Worm (Caenorhabditis elegans): Measurements from ENCODE around the gene daf-3.

daf-3 gene

DNA sequence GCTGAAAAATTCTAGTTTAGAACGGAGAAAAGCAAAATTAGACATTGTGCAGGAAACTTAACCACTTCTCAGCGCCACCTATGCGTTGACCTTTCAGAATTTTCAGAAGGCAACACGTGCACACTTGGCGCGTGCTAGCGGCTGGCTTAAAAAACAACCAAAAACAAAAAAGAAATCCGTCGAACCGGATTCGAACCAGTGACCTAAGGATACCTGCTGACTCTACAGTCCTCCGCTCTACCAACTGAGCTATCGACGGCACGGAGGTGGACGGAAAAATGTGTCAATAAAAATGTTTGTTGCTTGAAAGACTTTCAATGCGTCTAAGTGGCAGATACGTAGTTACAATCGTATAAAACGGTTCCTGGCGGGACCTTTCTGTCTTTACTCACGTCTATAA lies 39.9 kb upstream of the daf-3 start:
- TF ChIP-seq nhr-129 (tag; optimal IDR thresholded peaks at IDR 0.05): peak; percentile 26
- TF ChIP-seq zag-1 (tag; optimal IDR thresholded peaks at IDR 0.05): no peak
- no peak for TF ChIP-seq Y55F3AM.14 (GFP tag; optimal IDR thresholded peaks at IDR 0.05)
- no peak for TF ChIP-seq nhr-11 (tag; optimal IDR thresholded peaks at IDR 0.05)
- no peak for TF ChIP-seq R02D3.7 (tag; optimal IDR thresholded peaks at IDR 0.05)

DNA sequence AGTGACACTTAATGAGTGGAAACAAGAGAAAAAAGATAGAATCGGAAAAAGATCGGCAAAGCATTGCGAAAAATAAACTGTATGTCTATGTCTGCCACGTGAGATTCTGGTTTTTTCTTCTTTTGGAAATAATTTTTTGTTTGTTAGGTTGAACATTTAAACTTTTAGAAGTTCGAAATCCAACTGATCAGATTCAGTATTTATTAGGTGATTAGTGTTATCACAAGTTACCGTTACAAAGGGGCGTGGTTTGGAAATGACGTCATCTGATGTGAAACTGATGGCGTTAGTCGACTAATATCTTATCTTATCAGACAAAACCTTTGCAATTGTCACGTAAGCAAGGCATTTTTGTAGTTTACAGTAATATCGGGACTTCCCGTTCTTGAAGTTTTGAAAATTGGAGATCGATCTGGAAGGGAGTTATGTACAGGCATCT lies 39.0 kb upstream of the daf-3 start:
- TF ChIP-seq sma-3 (GFP tag; optimal IDR thresholded peaks at IDR 0.05): peak; percentile 89
- no peak for TF ChIP-seq snpc-4 (tag; optimal IDR thresholded peaks at IDR 0.05)
- no peak for TF ChIP-seq ztf-11 (tag; optimal IDR thresholded peaks at IDR 0.05)
- TF ChIP-seq ztf-1 (GFP tag; conservative IDR thresholded peaks at IDR 0.05): no peak
- no peak for TF ChIP-seq nhr-77 (tag; optimal IDR thresholded peaks at IDR 0.05)
- TF ChIP-seq crh-2 (tag; optimal IDR thresholded peaks at IDR 0.05): peak; percentile 60
- no peak for TF ChIP-seq nhr-10 (tag; optimal IDR thresholded peaks at IDR 0.05)
- TF ChIP-seq egl-27 (tag; optimal IDR thresholded peaks at IDR 0.05): peak; percentile 28
- peak; percentile 50 for TF ChIP-seq F13H6.1 (tag; optimal IDR thresholded peaks at IDR 0.05)
- no peak for TF ChIP-seq R02D3.7 (tag; optimal IDR thresholded peaks at IDR 0.05)
- TF ChIP-seq lsy-2 (tag; optimal IDR thresholded peaks at IDR 0.05): peak in 1 of 2 experiments; percentile 25
- no peak for TF ChIP-seq gmeb-1 (tag; optimal IDR thresholded peaks at IDR 0.05)
- no peak for TF ChIP-seq ceh-16 (tag; optimal IDR thresholded peaks at IDR 0.05)
- TF ChIP-seq sma-9 (GFP tag; optimal IDR thresholded peaks at IDR 0.05): peak; percentile 97
- TF ChIP-seq sma-9 (tag; optimal IDR thresholded peaks at IDR 0.05): no peak
- TF ChIP-seq elt-1 (tag; optimal IDR thresholded peaks at IDR 0.05): no peak
- TF ChIP-seq mdl-1 (tag; optimal IDR thresholded peaks at IDR 0.05): peak; percentile 53 to 77
- no peak for TF ChIP-seq alr-1 (tag; optimal IDR thresholded peaks at IDR 0.05)
- TF ChIP-seq lin-13 (GFP tag; optimal IDR thresholded peaks at IDR 0.05): no peak
- TF ChIP-seq nhr-11 (tag; optimal IDR thresholded peaks at IDR 0.05): no peak
- TF ChIP-seq nhr-25 (tag; optimal IDR thresholded peaks at IDR 0.05): peak; percentile 94
- TF ChIP-seq unc-39 (tag; optimal IDR thresholded peaks at IDR 0.05): no peak
- TF ChIP-seq fos-1 (tag; optimal IDR thresholded peaks at IDR 0.05): peak; percentile 31
- no peak for TF ChIP-seq dmd-4 (tag; optimal IDR thresholded peaks at IDR 0.05)
- TF ChIP-seq peb-1 (tag; optimal IDR thresholded peaks at IDR 0.05): no peak
- TF ChIP-seq lin-39 (tag; optimal IDR thresholded peaks at IDR 0.05): no peak
- no peak for TF ChIP-seq unc-55 (GFP tag; optimal IDR thresholded peaks at IDR 0.05)
- TF ChIP-seq mab-5 (tag; optimal IDR thresholded peaks at IDR 0.05): no peak
- no peak for TF ChIP-seq ceh-82 (tag; optimal IDR thresholded peaks at IDR 0.05)
- peak; percentile 2 for TF ChIP-seq ztf-4 (tag; optimal IDR thresholded peaks at IDR 0.05)
- peak; percentile 72 for TF ChIP-seq blmp-1 (tag; optimal IDR thresholded peaks at IDR 0.05; ENCODE audit: insufficient read depth)
- no peak for TF ChIP-seq ZK546.5 (tag; optimal IDR thresholded peaks at IDR 0.05)
- no peak for TF ChIP-seq zag-1 (tag; optimal IDR thresholded peaks at IDR 0.05)
- TF ChIP-seq nhr-6 (tag; optimal IDR thresholded peaks at IDR 0.05): peak; percentile 59
- no peak for TF ChIP-seq C34F6.9 (tag; optimal IDR thresholded peaks at IDR 0.05)
- no peak for TF ChIP-seq sem-4 (tag; optimal IDR thresholded peaks at IDR 0.05)
- TF ChIP-seq nhr-12 (tag; optimal IDR thresholded peaks at IDR 0.05): no peak
- TF ChIP-seq elt-3 (tag; optimal IDR thresholded peaks at IDR 0.05): no peak
- no peak for TF ChIP-seq Y55F3AM.14 (GFP tag; optimal IDR thresholded peaks at IDR 0.05)
- TF ChIP-seq nhr-129 (tag; optimal IDR thresholded peaks at IDR 0.05): peak; percentile 51
- TF ChIP-seq unc-62 (GFP tag; optimal IDR thresholded peaks at IDR 0.05): no peak
- TF ChIP-seq nhr-21 (tag; optimal IDR thresholded peaks at IDR 0.05): peak; percentile 89

DNA sequence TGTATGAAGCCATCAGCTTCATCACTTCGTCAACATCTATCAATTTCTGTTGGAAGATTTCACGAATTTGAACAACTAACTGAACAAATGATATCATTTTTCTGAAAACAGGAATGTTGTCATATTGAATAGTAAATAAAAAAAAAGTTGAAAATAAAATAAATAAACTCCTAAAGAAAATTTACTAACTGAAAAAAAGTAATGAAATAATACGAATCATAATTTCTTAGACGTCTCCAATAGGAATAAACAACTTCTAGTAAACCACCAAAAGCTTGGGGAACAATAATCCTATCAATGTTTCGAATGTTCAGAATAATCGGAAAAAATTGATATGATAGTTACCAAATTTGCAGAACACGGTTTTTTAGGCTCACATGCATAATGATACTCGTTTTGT lies 38.2 kb upstream of the daf-3 start, which contains the start of gene cdo-1:
TSS of gene cdo-1 (minus strand) at position 101 of the 400 bp plus-strand sequence.
- no peak for TF ChIP-seq sem-4 (tag; optimal IDR thresholded peaks at IDR 0.05)
- no peak for TF ChIP-seq Y55F3AM.14 (GFP tag; optimal IDR thresholded peaks at IDR 0.05)
- TF ChIP-seq snpc-4 (tag; optimal IDR thresholded peaks at IDR 0.05): no peak
- TF ChIP-seq skn-1 (tag; optimal IDR thresholded peaks at IDR 0.05): no peak
- TF ChIP-seq nhr-10 (tag; optimal IDR thresholded peaks at IDR 0.05): no peak
- TF ChIP-seq ztf-4 (tag; optimal IDR thresholded peaks at IDR 0.05): no peak
- no peak for TF ChIP-seq R02D3.7 (tag; optimal IDR thresholded peaks at IDR 0.05)
- no peak for TF ChIP-seq lin-39 (tag; optimal IDR thresholded peaks at IDR 0.05)
- no peak for TF ChIP-seq egl-27 (tag; optimal IDR thresholded peaks at IDR 0.05)
- no peak for TF ChIP-seq nhr-25 (tag; optimal IDR thresholded peaks at IDR 0.05)
- no peak for TF ChIP-seq sma-3 (GFP tag; optimal IDR thresholded peaks at IDR 0.05)
- TF ChIP-seq aly-2 (tag; optimal IDR thresholded peaks at IDR 0.05): no peak
- no peak for TF ChIP-seq dmd-4 (tag; optimal IDR thresholded peaks at IDR 0.05)
- no peak for TF ChIP-seq elt-1 (tag; optimal IDR thresholded peaks at IDR 0.05)
- TF ChIP-seq ZK546.5 (tag; optimal IDR thresholded peaks at IDR 0.05): no peak
- TF ChIP-seq fos-1 (tag; optimal IDR thresholded peaks at IDR 0.05): no peak

Measured in whole organism, L2 larva.